Fruit fly (Drosophila melanogaster) whole organism, adult: ENCODE results near the gene Idh.

ENCODE experiments used
- CG5204 ChIP-seq: fragments of 200-800 bp; sonication (Bioruptor generic); optimal IDR thresholded peaks from 2 replicates; lab custom pipeline; 2016; ENCODE audit warnings: missing biosample characterization, missing genetic modification characterization
- ovo ChIP-seq: fragments of 200-800 bp; sonication (Bioruptor generic); optimal IDR thresholded peaks from 2 replicates; lab custom pipeline; 2016; ENCODE audit warnings: missing biosample characterization, missing genetic modification characterization

dm6 chr3L:8360063-8360642 lies 553 bp downstream of the Idh start:
- no peak for TF ChIP-seq ovo
- no peak for TF ChIP-seq CG5204 (GFP tag; lab: Kevin White, UChicago)
